Fruit fly (Drosophila melanogaster): ENCODE data around the gene CycY.
A peak's percentile ranks its signal among the peaks of the same experiment; 100 is the strongest.

Gene CycY

dm6 chr2L:11808702-11809583 lies 4.6 kb downstream of the CycY start, which contains the start of gene crol (continued):
- TF ChIP-seq phol (tag; optimal IDR thresholded peaks at IDR 0.05) (peak; percentile 43), Hr78 (GFP tag; optimal IDR thresholded peaks at IDR 0.05) (no peak), CG7556 (GFP tag; optimal IDR thresholded peaks at IDR 0.05) (no peak), psq (GFP tag; optimal IDR thresholded peaks at IDR 0.05) (no peak), Doc3 (GFP tag; IDR thresholded peaks at IDR 0.05; ENCODE audit: partially characterized antibody) (peak; percentile 76), NC2α (GFP tag; optimal IDR thresholded peaks at IDR 0.05) (no peak), CG8478 (optimal IDR thresholded peaks at IDR 0.05) (no peak), sob (GFP tag; IDR thresholded peaks at IDR 0.05) (peak; percentile 52), E2f1 (GFP tag; IDR thresholded peaks at IDR 0.05) (peak; percentile 81), CG10959 (GFP tag; IDR thresholded peaks at IDR 0.05) (no peak), dan (GFP tag; IDR thresholded peaks at IDR 0.05) (no peak), CG17568 (GFP tag; optimal IDR thresholded peaks at IDR 0.05) (no peak), CkIIα-i1 (GFP tag; IDR thresholded peaks at IDR 0.05) (no peak), CG31388 (GFP tag; optimal IDR thresholded peaks at IDR 0.05) (no peak), HLH54F (GFP tag; optimal IDR thresholded peaks at IDR 0.05) (no peak), danr (GFP tag; IDR thresholded peaks at IDR 0.05) (no peak), CG11695 (GFP tag; IDR thresholded peaks at IDR 0.05) (no peak), prd (optimal IDR thresholded peaks at IDR 0.05) (no peak), prd (GFP tag; IDR thresholded peaks at IDR 0.05) (peak; percentile 23; the same call in 1 of the 3 replicates), Ptx1 (GFP tag; IDR thresholded peaks at IDR 0.05) (no peak), corto (GFP tag; optimal IDR thresholded peaks at IDR 0.05) (no peak), CG2116 (GFP tag; optimal IDR thresholded peaks at IDR 0.05) (peak; percentile 57), yki (optimal IDR thresholded peaks at IDR 0.05) (peak; percentile 72), GATAe (GFP tag; conservative IDR thresholded peaks at IDR 0.05) (no peak), MTF-1 (GFP tag; optimal IDR thresholded peaks at IDR 0.05; ENCODE audit: borderline replicate concordance) (no peak), CG17829 (tag; optimal IDR thresholded peaks at IDR 0.05) (peak; percentile 39), CG7839 (tag; optimal IDR thresholded peaks at IDR 0.05) (peak; percentile 29), klu (GFP tag; IDR thresholded peaks at IDR 0.05) (no peak), CG16779 (GFP tag; IDR thresholded peaks at IDR 0.05) (no peak), pfk (GFP tag; optimal IDR thresholded peaks at IDR 0.05) (no peak), fd96Cb (tag; optimal IDR thresholded peaks at IDR 0.05) (no peak), CG11398 (GFP tag; optimal IDR thresholded peaks at IDR 0.05) (no peak), sim (GFP tag; IDR thresholded peaks at IDR 0.05) (no peak), CG10431 (GFP tag; optimal IDR thresholded peaks at IDR 0.05) (no peak), Kr (GFP tag; optimal IDR thresholded peaks at IDR 0.05) (no peak), Hr3 (GFP tag; optimal IDR thresholded peaks at IDR 0.05) (peak; percentile 36), CG34422 (GFP tag; IDR thresholded peaks at IDR 0.05) (peak; percentile 93; the same call in 2 of the 3 replicates), nerfin-2 (GFP tag; IDR thresholded peaks at IDR 0.05; ENCODE audit: partially characterized antibody) (peak; percentile 62; the same call in 1 of the 2 replicates), CG9609 (GFP tag; optimal IDR thresholded peaks at IDR 0.05) (no peak), HmgZ (tag; optimal IDR thresholded peaks at IDR 0.05) (peak; percentile 48), CG2129 (GFP tag; IDR thresholded peaks at IDR 0.05; ENCODE audit: partially characterized antibody) (peak; percentile 61), CG6791 (GFP tag; IDR thresholded peaks at IDR 0.05; ENCODE audit: partially characterized antibody) (peak; percentile 89), stwl (tag; optimal IDR thresholded peaks at IDR 0.05) (peak; percentile 100), CG30020 (tag; optimal IDR thresholded peaks at IDR 0.05) (peak; percentile 52), CG42726 (GFP tag; IDR thresholded peaks at IDR 0.05; ENCODE audit: partially characterized antibody) (peak; percentile 64; the same call in 1 of the 2 replicates), CG17385 (GFP tag; optimal IDR thresholded peaks at IDR 0.05) (no peak), slbo (GFP tag; IDR thresholded peaks at IDR 0.05) (peak; percentile 48), nom (GFP tag; optimal IDR thresholded peaks at IDR 0.05) (peak; percentile 66), rib (GFP tag; IDR thresholded peaks at IDR 0.05) (0 out of 2 replicates have a peak, but pooled peaks have one; percentile 46)

Measured in whole organism, embryonic.